Worm (Caenorhabditis elegans) whole organism, L1 larva: ENCODE data around the gene ver-3.

ENCODE experiments used
- C16A3.4 ChIP-seq: fragments of 150-350 bp; optimal IDR thresholded peaks from 2 replicates; lab custom pipeline; 2014; ENCODE audit warnings: missing biosample characterization, missing genetic modification characterization
- ceh-88 ChIP-seq: fragments of 200-800 bp; sonication (Bioruptor generic); IDR thresholded peaks from 2 replicates; pipeline ENCODE4 v1.3.6; 2022; ENCODE audit warnings: missing genetic modification characterization, missing compliant biosample characterization
- dsc-1 ChIP-seq: sonication (generic microtip); optimal IDR thresholded peaks from 2 replicates; lab custom pipeline; 2016; ENCODE audit warnings: mild to moderate bottlenecking, missing genetic modification characterization, missing compliant biosample characterization
- efl-1 ChIP-seq, 4 experiments: fragments of 150-350 bp; optimal IDR thresholded peaks in 3 of 4; peaks in 1 of 4; 1 replicate in 1 of 4; 2 replicates in 3 of 4; lab custom pipeline; 2014; ENCODE audit warnings: missing biosample characterization in 2 of 4, missing genetic modification characterization in 2 of 4, missing genetic modification reagents in 2 of 4
- elt-2 ChIP-seq: sonication (generic microtip); optimal IDR thresholded peaks from 2 replicates; lab custom pipeline; 2016; ENCODE audit warnings: missing genetic modification characterization, mild to moderate bottlenecking, inconsistent platforms, missing compliant biosample characterization, missing genetic modification reagents
- fkh-4 ChIP-seq: sonication (generic microtip); optimal IDR thresholded peaks from 2 replicates; lab custom pipeline; 2016; ENCODE audit warnings: missing compliant biosample characterization, missing genetic modification characterization, borderline replicate concordance
- fkh-8 ChIP-seq: sonication (generic microtip); optimal IDR thresholded peaks from 2 replicates; lab custom pipeline; 2016; ENCODE audit warnings: mild to moderate bottlenecking, missing genetic modification characterization, missing compliant biosample characterization
- hlh-4 ChIP-seq: sonication (generic microtip); optimal IDR thresholded peaks from 2 replicates; lab custom pipeline; 2016; ENCODE audit warnings: mild to moderate bottlenecking, missing genetic modification characterization, missing compliant biosample characterization
- isw-1 ChIP-seq: fragments of 200-800 bp; sonication (Bioruptor generic); IDR thresholded peaks from 2 replicates; pipeline ENCODE4 v1.3.6; 2022; ENCODE audit warnings: missing genetic modification characterization, missing compliant biosample characterization
- jun-1 ChIP-seq: fragments of 150-350 bp; optimal IDR thresholded peaks from 2 replicates; lab custom pipeline; 2014; ENCODE audit warnings: missing biosample characterization, missing genetic modification reagents, missing genetic modification characterization
- lin-14 ChIP-seq: fragments of 200-800 bp; sonication (Bioruptor generic); optimal IDR thresholded peaks from 2 replicates; lab custom pipeline; 2018; ENCODE audit warnings: mild to moderate bottlenecking, missing genetic modification characterization, moderate library complexity, missing compliant biosample characterization
- mep-1 ChIP-seq: fragments of 150-350 bp; optimal IDR thresholded peaks from 2 replicates; lab custom pipeline; 2014; ENCODE audit warnings: missing biosample characterization, missing genetic modification characterization
- nhr-71 ChIP-seq: sonication (generic microtip); optimal IDR thresholded peaks from 2 replicates; lab custom pipeline; 2016; ENCODE audit warnings: mild to moderate bottlenecking, missing genetic modification characterization, moderate library complexity, missing compliant biosample characterization
- nhr-76 ChIP-seq: sonication (generic microtip); optimal IDR thresholded peaks from 2 replicates; lab custom pipeline; 2017; ENCODE audit warnings: missing biosample characterization, missing genetic modification characterization
- nhr-77 ChIP-seq: fragments of 150-350 bp; optimal IDR thresholded peaks from 2 replicates; lab custom pipeline; 2014; ENCODE audit warnings: missing biosample characterization, missing genetic modification characterization
- tlp-1 ChIP-seq: fragments of 150-350 bp; optimal IDR thresholded peaks from 2 replicates; lab custom pipeline; 2014; ENCODE audit warnings: missing biosample characterization, missing genetic modification characterization
- unc-30 ChIP-seq: sonication (generic microtip); optimal IDR thresholded peaks from 2 replicates; lab custom pipeline; 2017; ENCODE audit warnings: missing biosample characterization, missing genetic modification characterization
- unc-86 ChIP-seq: sonication (generic microtip); optimal IDR thresholded peaks from 2 replicates; lab custom pipeline; 2016; ENCODE audit warnings: missing genetic modification characterization, missing compliant biosample characterization
- zag-1 ChIP-seq: fragments of 150-350 bp; optimal IDR thresholded peaks from 2 replicates; lab custom pipeline; 2014; ENCODE audit warnings: missing biosample characterization, missing genetic modification characterization

The ver-3 gene

ce11 chrX:11038221-11038620 is 45.9 kb downstream of the ver-3 start:
- TF ChIP-seq dsc-1 (peak; percentile 38), efl-1 (optimal IDR thresholded peaks at IDR 0.05; lab: Kevin White, UChicago) (no peak), efl-1 (GFP tag; optimal IDR thresholded peaks at IDR 0.05 in 1 of 2; lab: Kevin White, UChicago) (peak in 1 of 2 experiments; percentile 56), fkh-4 (tag; lab: Kevin White, UChicago) (no peak), lin-14 (GFP tag; lab: Kevin White, UChicago) (peak; percentile 26)

ce11 chrX:11042777-11043176 is 50.5 kb downstream of the ver-3 start, which contains the start of gene C09F12.3:
Gene C09F12.3 (minus strand): TSS chrX:11042877.
- no peak for TF ChIP-seq nhr-77 (tag; lab: Kevin White, UChicago)
- TF ChIP-seq fkh-8 (tag; lab: Kevin White, UChicago): no peak
- no peak for TF ChIP-seq unc-30 (tag; lab: Kevin White, UChicago)
- no peak for TF ChIP-seq C16A3.4 (tag; lab: Kevin White, UChicago)
- no peak for TF ChIP-seq hlh-4 (tag; lab: Kevin White, UChicago)
- no peak for TF ChIP-seq unc-86
- TF ChIP-seq ceh-88 (GFP tag; lab: Robert Waterston, UW): no peak
- TF ChIP-seq isw-1: no peak
- no peak for TF ChIP-seq mep-1 (tag; lab: Kevin White, UChicago)

- TF ChIP-seq nhr-76 (tag; lab: Kevin White, UChicago): no peak
- no peak for TF ChIP-seq zag-1
- TF ChIP-seq jun-1: peak; percentile 34
- peak; percentile 96 for TF ChIP-seq elt-2 (tag; lab: Kevin White, UChicago)
- TF ChIP-seq tlp-1 (tag; lab: Kevin White, UChicago): peak; percentile 32
- no peak for TF ChIP-seq efl-1 (optimal IDR thresholded peaks at IDR 0.05; lab: Kevin White, UChicago)
- TF ChIP-seq efl-1 (GFP tag; optimal IDR thresholded peaks at IDR 0.05 in 1 of 2; lab: Kevin White, UChicago): peak in 1 of 2 experiments; percentile 79
- TF ChIP-seq nhr-71 (tag; lab: Kevin White, UChicago): peak; percentile 1
- TF ChIP-seq, all 84 proteins: peak for 5
These were observed 54.9 kb downstream of the ver-3 start, which contains the start of gene clc-1 for ce11 chrX:11047183-11047582. Gene clc-1 (plus strand): TSS chrX:11047446.
